Worm (Caenorhabditis elegans): ENCODE data around the gene R11E3.19.
A peak's percentile ranks its signal among the peaks of the same experiment; 100 is the strongest.

The R11E3.19 gene

DNA sequence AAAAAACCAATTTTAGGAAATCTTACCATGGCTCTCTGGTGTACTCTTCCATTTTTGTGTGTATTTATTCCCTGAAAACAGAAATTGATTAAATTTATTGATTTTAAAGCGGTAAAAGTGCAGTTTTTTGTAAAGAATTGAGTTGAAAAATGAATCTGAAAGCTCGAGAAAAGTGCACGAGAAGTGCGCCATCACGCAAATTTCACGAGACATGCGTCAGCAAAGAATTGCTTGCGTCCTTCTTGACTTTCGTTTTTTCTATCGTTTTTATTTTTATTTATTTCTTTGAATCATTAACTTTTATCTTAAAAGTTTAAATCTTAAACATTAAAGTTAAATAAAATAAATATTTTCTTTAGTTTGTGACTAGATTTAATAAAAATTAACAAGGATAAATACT, 30.5 kb downstream of the R11E3.19 start, which contains the start of gene timm-17B.1 (continued):
- TF ChIP-seq pbrm-1 (GFP tag; IDR thresholded peaks at IDR 0.05) = peak; percentile 58; the same call in 1 of the 2 replicates

DNA sequence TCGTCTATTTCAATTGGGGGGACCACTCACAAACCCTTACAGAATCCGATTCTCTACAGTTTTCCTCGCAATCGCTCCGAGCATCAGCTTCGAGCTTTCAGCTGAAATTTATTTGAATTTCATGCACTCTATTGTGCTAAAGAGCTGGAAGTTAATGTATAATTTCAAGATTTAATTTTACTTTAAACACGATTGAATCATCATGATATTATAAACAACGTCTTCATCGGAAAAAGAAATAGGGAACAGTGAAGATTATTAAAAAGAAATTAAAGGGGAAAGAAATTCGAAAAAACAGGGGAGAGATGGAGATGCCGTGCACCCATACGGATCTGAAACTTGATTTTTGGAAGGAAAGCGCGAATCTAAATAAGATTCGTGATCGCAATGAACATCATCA, 31.7 kb downstream of the R11E3.19 start, which contains the start of gene hoe-1:
Gene hoe-1, minus strand, starts transcription at position 101 of the 400 bp plus-strand sequence.
- TF ChIP-seq hmg-1.2 (GFP tag; IDR thresholded peaks at IDR 0.05) = no peak
- no peak for TF ChIP-seq aptf-3 (GFP tag; IDR thresholded peaks at IDR 0.05)
- TF ChIP-seq F49E8.2 (tag; optimal IDR thresholded peaks at IDR 0.05; ENCODE audit: insufficient read depth) = peak; percentile 26
- peak; percentile 70 for TF ChIP-seq ztf-18 (tag; optimal IDR thresholded peaks at IDR 0.05)
- 0 out of 2 replicates have a peak, but pooled peaks have one; percentile 48 for TF ChIP-seq lin-26 (GFP tag; IDR thresholded peaks at IDR 0.05)
- TF ChIP-seq bed-2 (GFP tag; IDR thresholded peaks at IDR 0.05) = no peak
- TF ChIP-seq ceh-27 (GFP tag; optimal IDR thresholded peaks at IDR 0.05) = no peak
- 0 out of 2 replicates have a peak, but pooled peaks have one; percentile 34 for TF ChIP-seq hsf-1 (GFP tag; IDR thresholded peaks at IDR 0.05)
- no peak for TF ChIP-seq mcd-1 (GFP tag; IDR thresholded peaks at IDR 0.05)
- TF ChIP-seq snpc-3.4 (tag; optimal IDR thresholded peaks at IDR 0.05) = peak; percentile 50
- no peak for TF ChIP-seq egl-18 (GFP tag; IDR thresholded peaks at IDR 0.05)
- TF ChIP-seq ceh-100 (GFP tag; IDR thresholded peaks at IDR 0.05) = 0 out of 2 replicates have a peak, but pooled peaks have one; percentile 32
- TF ChIP-seq madf-6 (GFP tag; IDR thresholded peaks at IDR 0.05) = 0 out of 2 replicates have a peak, but pooled peaks have one; percentile 10
- 0 out of 2 replicates have a peak, but pooled peaks have one; percentile 64 for TF ChIP-seq Y53G8AR.9 (GFP tag; conservative IDR thresholded peaks at IDR 0.05)
- no peak for TF ChIP-seq nfya-2 (GFP tag; IDR thresholded peaks at IDR 0.05)
- TF ChIP-seq zim-3 (tag; optimal IDR thresholded peaks at IDR 0.05) = no peak
- no peak for TF ChIP-seq dpl-1 (GFP tag; optimal IDR thresholded peaks at IDR 0.05)
- no peak for TF ChIP-seq B0035.1 (tag; optimal IDR thresholded peaks at IDR 0.05)
- TF ChIP-seq snpc-4 (GFP tag; optimal IDR thresholded peaks at IDR 0.05) = no peak
- TF ChIP-seq snpc-4 (tag; optimal IDR thresholded peaks at IDR 0.05) = peak in 1 of 4 experiments; percentile 42
- peak; percentile 8; the same call in 1 of the 2 replicates for TF ChIP-seq attf-6 (GFP tag; IDR thresholded peaks at IDR 0.05)
- no peak for TF ChIP-seq unc-130 (GFP tag; optimal IDR thresholded peaks at IDR 0.05)

DNA sequence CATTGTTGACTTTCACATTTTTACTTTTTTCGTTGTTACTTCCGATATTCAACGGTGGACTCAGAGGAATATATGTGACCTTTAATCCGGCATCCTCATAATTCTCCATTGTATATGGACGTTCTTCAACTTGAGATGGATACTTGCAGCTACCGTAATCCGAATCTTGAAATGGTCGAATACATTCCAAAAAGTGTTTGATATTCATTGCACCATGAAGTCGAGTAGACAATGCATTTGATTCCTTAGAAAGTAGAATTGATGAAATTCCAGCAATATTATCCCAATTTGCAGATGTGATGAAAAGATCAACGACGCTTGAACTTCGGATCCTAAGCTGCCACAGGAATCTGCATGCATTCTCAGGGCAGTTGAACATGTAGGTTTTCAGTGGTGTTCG, 33.4 kb downstream of the R11E3.19 start:
- TF ChIP-seq nhr-179 (tag; optimal IDR thresholded peaks at IDR 0.05) = no peak
- no peak for TF ChIP-seq pha-4 (tag; optimal IDR thresholded peaks at IDR 0.05)
- no peak for TF ChIP-seq lin-35 (GFP tag; optimal IDR thresholded peaks at IDR 0.05)
- TF ChIP-seq repo-1 (tag; optimal IDR thresholded peaks at IDR 0.05) = no peak
- no peak for TF ChIP-seq egl-18 (GFP tag; IDR thresholded peaks at IDR 0.05)
- TF ChIP-seq hlh-26 (GFP tag; conservative IDR thresholded peaks at IDR 0.05) = no peak
- TF ChIP-seq cebp-1 (GFP tag; IDR thresholded peaks at IDR 0.05) = no peak
- no peak for TF ChIP-seq cebp-1 (tag; optimal IDR thresholded peaks at IDR 0.05)
- no peak for TF ChIP-seq egl-44 (GFP tag; IDR thresholded peaks at IDR 0.05)

DNA sequence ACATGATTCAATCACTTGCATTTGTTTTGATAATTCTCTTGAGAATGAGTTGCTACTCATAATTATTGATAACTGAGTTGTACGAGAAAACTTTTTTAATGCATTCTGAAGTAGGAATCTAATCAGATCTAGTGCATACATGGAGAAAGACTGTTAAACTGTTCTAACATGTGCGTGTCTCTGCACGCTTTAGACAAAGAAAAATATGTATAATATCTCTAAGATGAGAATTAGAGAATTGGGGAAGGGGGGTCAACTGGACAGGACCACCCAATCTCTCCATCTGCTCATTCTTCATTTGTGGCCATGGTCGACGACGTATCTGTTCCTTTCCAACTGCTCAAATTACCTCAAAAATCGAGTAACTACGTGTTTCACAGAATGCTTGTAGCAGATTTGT, 38.6 kb downstream of the R11E3.19 start, which contains the start of gene fbxb-78:
Gene fbxb-78, plus strand, starts transcription at position 301 of the 400 bp plus-strand sequence.
- no peak for TF ChIP-seq egl-44 (GFP tag; IDR thresholded peaks at IDR 0.05)
- TF ChIP-seq F55B11.4 (tag; optimal IDR thresholded peaks at IDR 0.05; ENCODE audit: borderline replicate concordance, insufficient read depth) = no peak
- TF ChIP-seq F39B2.1 (GFP tag; IDR thresholded peaks at IDR 0.05) = no peak
